Worm (Caenorhabditis elegans): Measurements from ENCODE around the gene chil-2.

chil-2 gene

ce11 chrII:9835958-9836357 lies 38.5 kb downstream of the chil-2 start:
- TF ChIP-seq madf-6 (GFP tag; IDR thresholded peaks at IDR 0.05) = no peak

- TF ChIP-seq ztf-25 (GFP tag; IDR thresholded peaks at IDR 0.05) (no peak), nhr-179 (tag; optimal IDR thresholded peaks at IDR 0.05) (no peak), K12H6.12 (tag; optimal IDR thresholded peaks at IDR 0.05) (no peak), Y53G8AR.9 (GFP tag; conservative IDR thresholded peaks at IDR 0.05) (no peak), egl-18 (GFP tag; IDR thresholded peaks at IDR 0.05) (no peak), nhr-120 (GFP tag; IDR thresholded peaks at IDR 0.05) (no peak), lag-1 (GFP tag; IDR thresholded peaks at IDR 0.05) (no peak), efl-1 (GFP tag; optimal IDR thresholded peaks at IDR 0.05) (no peak), ceh-27 (GFP tag; optimal IDR thresholded peaks at IDR 0.05) (no peak), ceh-79 (tag; optimal IDR thresholded peaks at IDR 0.05) (no peak), aptf-3 (GFP tag; IDR thresholded peaks at IDR 0.05) (no peak)
These were observed 39.5 kb downstream of the chil-2 start, which contains the start of gene arrd-5 for ce11 chrII:9834921-9835320. TSS of gene arrd-5 (plus strand) at chrII:9835221.

- TF ChIP-seq egl-18 (GFP tag; IDR thresholded peaks at IDR 0.05) (no peak), tbp1 (GFP tag; optimal IDR thresholded peaks at IDR 0.05) (no peak), ceh-40 (GFP tag; IDR thresholded peaks at IDR 0.05) (no peak), B0035.1 (tag; optimal IDR thresholded peaks at IDR 0.05) (no peak), ceh-79 (tag; optimal IDR thresholded peaks at IDR 0.05) (no peak), ztf-28 (GFP tag; IDR thresholded peaks at IDR 0.05) (no peak), efl-1 (GFP tag; optimal IDR thresholded peaks at IDR 0.05) (no peak), unc-130 (GFP tag; optimal IDR thresholded peaks at IDR 0.05) (no peak), mcd-1 (GFP tag; IDR thresholded peaks at IDR 0.05) (no peak), ama-1 (optimal IDR thresholded peaks at IDR 0.05) (no peak), ama-1 (GFP tag; optimal IDR thresholded peaks at IDR 0.05) (no peak), hsf-1 (GFP tag; IDR thresholded peaks at IDR 0.05) (no peak), F55B11.4 (tag; optimal IDR thresholded peaks at IDR 0.05; ENCODE audit: borderline replicate concordance, insufficient read depth) (no peak), hlh-26 (GFP tag; conservative IDR thresholded peaks at IDR 0.05) (no peak), bed-2 (GFP tag; IDR thresholded peaks at IDR 0.05) (no peak), C06A6.2 (GFP tag; conservative IDR thresholded peaks at IDR 0.05) (no peak), C17E4.6 (GFP tag; IDR thresholded peaks at IDR 0.05) (no peak)
These were observed 40.6 kb downstream of the chil-2 start, which contains the start of gene ZK938.3 for ce11 chrII:9833855-9834254. TSS of gene ZK938.3 (minus strand) at chrII:9833955.

ce11 chrII:9831033-9831432 lies 43.4 kb downstream of the chil-2 start, which contains the start of gene ZK938.12:
TSS of gene ZK938.12 (plus strand) at chrII:9831333.
- TF ChIP-seq hrde-1 (tag; optimal IDR thresholded peaks at IDR 0.05; ENCODE audit: borderline replicate concordance) = no peak
- TF ChIP-seq F37B4.10 (GFP tag; IDR thresholded peaks at IDR 0.05) = no peak
- TF ChIP-seq zfh-2 (GFP tag; conservative IDR thresholded peaks at IDR 0.05) = no peak
- no peak for TF ChIP-seq cebp-1 (GFP tag; IDR thresholded peaks at IDR 0.05)
- TF ChIP-seq cebp-1 (tag; optimal IDR thresholded peaks at IDR 0.05) = no peak
- TF ChIP-seq ceh-100 (GFP tag; IDR thresholded peaks at IDR 0.05) = no peak
- TF ChIP-seq F55B11.4 (tag; optimal IDR thresholded peaks at IDR 0.05; ENCODE audit: borderline replicate concordance, insufficient read depth) = no peak
- no peak for TF ChIP-seq bed-2 (GFP tag; IDR thresholded peaks at IDR 0.05)
- TF ChIP-seq egl-18 (GFP tag; IDR thresholded peaks at IDR 0.05) = no peak
- TF ChIP-seq K12H6.12 (tag; optimal IDR thresholded peaks at IDR 0.05) = no peak

- TF ChIP-seq nhr-120 (GFP tag; IDR thresholded peaks at IDR 0.05) (no peak), F55B11.4 (tag; optimal IDR thresholded peaks at IDR 0.05; ENCODE audit: borderline replicate concordance, insufficient read depth) (no peak), Y53F4B.3 (GFP tag; IDR thresholded peaks at IDR 0.05) (no peak), F39B2.1 (GFP tag; IDR thresholded peaks at IDR 0.05) (no peak)
These were observed 45.3 kb downstream of the chil-2 start, which contains the start of gene ZK938.1 for ce11 chrII:9829108-9829507. TSS of gene ZK938.1 (plus strand) at chrII:9829408.

Measured in whole organism, young adult.